Fruit fly (Drosophila melanogaster) whole organism, wandering third instar larva: ENCODE results near the gene Pif1A.

Experiments
- Abd-B ChIP-seq: fragments of >200 bp; optimal IDR thresholded peaks from 2 replicates; lab custom pipeline; 2017; ENCODE audit warnings: missing biosample characterization, missing genetic modification characterization
- CG32264 ChIP-seq: fragments of 200-800 bp; sonication (Bioruptor generic); optimal IDR thresholded peaks from 2 replicates; lab custom pipeline; 2016; ENCODE audit warnings: missing biosample characterization, missing genetic modification characterization
- CG9705 ChIP-seq: fragments of 200-800 bp; sonication (Bioruptor generic); optimal IDR thresholded peaks from 2 replicates; lab custom pipeline; 2018; ENCODE audit warnings: missing biosample characterization, mild to moderate bottlenecking, missing genetic modification characterization
- Dfd ChIP-seq: fragments of >200 bp; optimal IDR thresholded peaks from 2 replicates; lab custom pipeline; 2017; ENCODE audit warnings: missing biosample characterization, missing genetic modification characterization
- Dif ChIP-seq: fragments of 200-275, 200-300 bp; sonication (Bioruptor generic); optimal IDR thresholded peaks from 2 replicates; lab custom pipeline; 2018; ENCODE audit warnings: missing biosample characterization, missing genetic modification characterization; ENCODE audit not compliant: partially characterized antibody
- GATAd ChIP-seq: sonication (Bioruptor generic); optimal IDR thresholded peaks from 2 replicates; lab custom pipeline; 2016; ENCODE audit warnings: missing biosample characterization, missing genetic modification characterization
- HLH106 ChIP-seq: fragments of 200-800 bp; optimal IDR thresholded peaks from 3 replicates; lab custom pipeline; 2019; ENCODE audit warnings: missing biosample characterization, mild to moderate bottlenecking, missing genetic modification characterization, moderate library complexity
- Hnf4 ChIP-seq: fragments of 200-800 bp; sonication (Bioruptor generic); optimal IDR thresholded peaks from 2 replicates; lab custom pipeline; 2016; ENCODE audit warnings: missing biosample characterization, mild to moderate bottlenecking, missing genetic modification characterization
- Hr78 ChIP-seq: fragments of >200 bp; optimal IDR thresholded peaks from 2 replicates; lab custom pipeline; 2017; ENCODE audit warnings: missing biosample characterization, missing genetic modification characterization
- Hr83 ChIP-seq: fragments of 200-300 bp; sonication (Bioruptor generic); optimal IDR thresholded peaks from 2 replicates; lab custom pipeline; 2016; ENCODE audit warnings: missing biosample characterization, mild to moderate bottlenecking, missing genetic modification characterization, moderate library complexity; ENCODE audit not compliant: poor library complexity, severe bottlenecking
- Jra ChIP-seq: sonication (Bioruptor generic); optimal IDR thresholded peaks from 2 replicates; lab custom pipeline; 2016; ENCODE audit warnings: missing biosample characterization, missing genetic modification characterization
- Mio ChIP-seq: sonication (Bioruptor generic); optimal IDR thresholded peaks from 2 replicates; lab custom pipeline; 2016; ENCODE audit warnings: missing biosample characterization, missing genetic modification characterization
- Myc ChIP-seq: fragments of >200 bp; optimal IDR thresholded peaks from 2 replicates; lab custom pipeline; 2017
- N ChIP-seq: fragments of >200 bp; optimal IDR thresholded peaks from 2 replicates; lab custom pipeline; 2018; ENCODE audit warnings: missing biosample characterization, missing external identifiers, missing genetic modification characterization
- OdsH ChIP-seq: fragments of 200-800 bp; sonication (Bioruptor generic); optimal IDR thresholded peaks from 2 replicates; lab custom pipeline; 2016; ENCODE audit warnings: missing biosample characterization, mild to moderate bottlenecking, missing genetic modification characterization
- Rel ChIP-seq, 2 experiments: fragments of 200-800 bp; sonication (Bioruptor generic) in 1 of 2; optimal IDR thresholded peaks; 2 replicates in 1 of 2; 3 replicates in 1 of 2; lab custom pipeline; 2016 to 2019; ENCODE audit warnings: mild to moderate bottlenecking in 2 of 2, missing biosample characterization in 2 of 2, missing genetic modification characterization in 2 of 2, moderate library complexity in 1 of 2
- Vsx2 ChIP-seq: fragments of 200-300, 225-300 bp; sonication (Bioruptor generic); optimal IDR thresholded peaks from 2 replicates; lab custom pipeline; 2018; ENCODE audit warnings: missing biosample characterization, missing genetic modification characterization; ENCODE audit not compliant: partially characterized antibody
- br ChIP-seq: fragments of 200-800 bp; sonication (Bioruptor generic); optimal IDR thresholded peaks from 2 replicates; lab custom pipeline; 2016; ENCODE audit warnings: missing biosample characterization, missing genetic modification characterization
- brk ChIP-seq: fragments of 200-800 bp; sonication (Bioruptor generic); optimal IDR thresholded peaks from 2 replicates; lab custom pipeline; 2016; ENCODE audit warnings: missing biosample characterization, mild to moderate bottlenecking, missing genetic modification characterization
- dl ChIP-seq, 2 experiments: fragments of 175-275, 200-275 bp in 1 of 2; fragments of 200-275 bp in 1 of 2; sonication (Bioruptor generic); optimal IDR thresholded peaks; lab custom pipeline; 2018; ENCODE audit warnings: mild to moderate bottlenecking in 2 of 2, missing biosample characterization in 2 of 2, missing genetic modification characterization in 2 of 2, moderate library complexity in 2 of 2; ENCODE audit not compliant: partially characterized antibody in 2 of 2, insufficient read depth in 1 of 2
- dmrt93B ChIP-seq: fragments of 200-800 bp; sonication (Bioruptor generic); optimal IDR thresholded peaks from 2 replicates; lab custom pipeline; 2018; ENCODE audit warnings: missing biosample characterization, mild to moderate bottlenecking, missing genetic modification characterization
- dsf ChIP-seq: sonication (Bioruptor generic); optimal IDR thresholded peaks from 2 replicates; lab custom pipeline; 2016; ENCODE audit warnings: missing biosample characterization, missing genetic modification characterization, borderline replicate concordance
- foxo ChIP-seq, 2 experiments: fragments of 200-800 bp; sonication (Bioruptor generic); optimal IDR thresholded peaks; 2 replicates in 1 of 2; 3 replicates in 1 of 2; lab custom pipeline; 2016 to 2017; ENCODE audit warnings: missing biosample characterization in 2 of 2, missing genetic modification characterization in 2 of 2
- fru ChIP-seq: fragments of 200-800 bp; sonication (Bioruptor generic); optimal IDR thresholded peaks from 3 replicates; lab custom pipeline; 2016; ENCODE audit warnings: missing biosample characterization, mild to moderate bottlenecking, missing genetic modification characterization
- jim ChIP-seq: fragments of 175-275, 200-325 bp; sonication (Bioruptor generic); optimal IDR thresholded peaks from 2 replicates; lab custom pipeline; 2016; ENCODE audit warnings: missing biosample characterization, mild to moderate bottlenecking, missing genetic modification characterization
- pan ChIP-seq: fragments of >200 bp; optimal IDR thresholded peaks from 2 replicates; lab custom pipeline; 2017
- psq ChIP-seq: fragments of 200-800 bp; sonication (Bioruptor generic); optimal IDR thresholded peaks from 3 replicates; lab custom pipeline; 2017; ENCODE audit warnings: missing biosample characterization, mild to moderate bottlenecking, missing genetic modification characterization, moderate library complexity
- rgr ChIP-seq: fragments of 200-800 bp; sonication (Bioruptor generic); optimal IDR thresholded peaks from 3 replicates; lab custom pipeline; 2016; ENCODE audit warnings: missing biosample characterization, mild to moderate bottlenecking, missing genetic modification characterization
- sage ChIP-seq: fragments of 200-800 bp; sonication (Bioruptor generic); optimal IDR thresholded peaks from 2 replicates; lab custom pipeline; 2016; ENCODE audit warnings: missing biosample characterization, mild to moderate bottlenecking, missing genetic modification characterization
- tai ChIP-seq: sonication (Bioruptor generic); optimal IDR thresholded peaks from 2 replicates; lab custom pipeline; 2016; ENCODE audit warnings: missing biosample characterization, missing genetic modification characterization
- usp ChIP-seq: fragments of >200 bp; optimal IDR thresholded peaks from 2 replicates; lab custom pipeline; 2017; ENCODE audit warnings: missing biosample characterization, missing genetic modification characterization
- woc ChIP-seq: sonication (Bioruptor generic); optimal IDR thresholded peaks from 2 replicates; lab custom pipeline; 2016; ENCODE audit warnings: missing biosample characterization, mild to moderate bottlenecking, missing genetic modification characterization

The Pif1A gene

dm6 chr3R:8844955-8845354 is 44.0 kb upstream of the Pif1A start:
- TF ChIP-seq dl (GFP tag; optimal IDR thresholded peaks at IDR 0.05; lab: Kevin White, UChicago; ENCODE audit: insufficient read depth in 1 of 2, partially characterized antibody in 2 of 2), result no peak
- no peak for TF ChIP-seq dsf (GFP tag; lab: Kevin White, UChicago)
- no peak for TF ChIP-seq Hr78 (GFP tag; lab: Kevin White, UChicago)
- TF ChIP-seq fru (GFP tag; lab: Kevin White, UChicago), result no peak
- no peak for TF ChIP-seq Myc (lab: Kevin White, UChicago)
- no peak for TF ChIP-seq HLH106 (tag; lab: Kevin White, UChicago)
- TF ChIP-seq dmrt93B, result no peak
- TF ChIP-seq brk (GFP tag; lab: Kevin White, UChicago), result no peak
- TF ChIP-seq GATAd, result no peak
- no peak for TF ChIP-seq Rel (GFP tag; optimal IDR thresholded peaks at IDR 0.05; lab: Kevin White, UChicago)
- no peak for TF ChIP-seq Rel (tag; optimal IDR thresholded peaks at IDR 0.05; lab: Kevin White, UChicago)
- no peak for TF ChIP-seq woc (GFP tag; lab: Kevin White, UChicago)
- TF ChIP-seq Hr83 (GFP tag; lab: Kevin White, UChicago), result no peak
- peak; percentile 13 for TF ChIP-seq Hnf4 (GFP tag; lab: Kevin White, UChicago)
- peak; percentile 8 for TF ChIP-seq CG32264 (GFP tag; lab: Kevin White, UChicago)
- TF ChIP-seq Jra (GFP tag; lab: Kevin White, UChicago), result no peak
- no peak for TF ChIP-seq jim (GFP tag; lab: Kevin White, UChicago)
- no peak for TF ChIP-seq OdsH (GFP tag; lab: Kevin White, UChicago)
- no peak for TF ChIP-seq N (GFP tag; lab: Kevin White, UChicago)
- TF ChIP-seq Mio (GFP tag; lab: Kevin White, UChicago), result no peak
- TF ChIP-seq tai (GFP tag; lab: Kevin White, UChicago), result peak; percentile 27
- TF ChIP-seq CG9705 (GFP tag; lab: Kevin White, UChicago), result no peak
- no peak for TF ChIP-seq foxo (GFP tag; optimal IDR thresholded peaks at IDR 0.05; lab: Kevin White, UChicago)
- TF ChIP-seq usp (GFP tag; lab: Kevin White, UChicago), result no peak
- TF ChIP-seq sage (GFP tag; lab: Kevin White, UChicago), result peak; percentile 40

dm6 chr3R:8843942-8844637 is 43.1 kb upstream of the Pif1A start:
- no peak for TF ChIP-seq Dif (GFP tag; lab: Kevin White, UChicago)
- no peak for TF ChIP-seq Dfd (GFP tag; lab: Kevin White, UChicago)
- TF ChIP-seq Abd-B (GFP tag; lab: Kevin White, UChicago), result no peak
- TF ChIP-seq Vsx2, result no peak
- no peak for TF ChIP-seq GATAd
- TF ChIP-seq jim (GFP tag; lab: Kevin White, UChicago), result no peak
- no peak for TF ChIP-seq psq (GFP tag; lab: Kevin White, UChicago)
- no peak for TF ChIP-seq rgr
- TF ChIP-seq fru (GFP tag; lab: Kevin White, UChicago), result no peak
- no peak for TF ChIP-seq Hr83 (GFP tag; lab: Kevin White, UChicago)
- no peak for TF ChIP-seq Rel (GFP tag; optimal IDR thresholded peaks at IDR 0.05; lab: Kevin White, UChicago)
- TF ChIP-seq Rel (tag; optimal IDR thresholded peaks at IDR 0.05; lab: Kevin White, UChicago), result no peak
- TF ChIP-seq dmrt93B, result no peak
- TF ChIP-seq N (GFP tag; lab: Kevin White, UChicago), result no peak

- TF ChIP-seq pan (lab: Kevin White, UChicago) (no peak), Hr83 (GFP tag; lab: Kevin White, UChicago) (no peak), woc (GFP tag; lab: Kevin White, UChicago) (no peak), Dif (GFP tag; lab: Kevin White, UChicago) (no peak), usp (GFP tag; lab: Kevin White, UChicago) (no peak), dsf (GFP tag; lab: Kevin White, UChicago) (no peak), Myc (lab: Kevin White, UChicago) (no peak), br (no peak)
Observed at dm6 chr3R:8841533-8841932, 40.6 kb upstream of the Pif1A start.

- no peak for TF ChIP-seq CG32264 (GFP tag; lab: Kevin White, UChicago)
- TF ChIP-seq dl (GFP tag; optimal IDR thresholded peaks at IDR 0.05; lab: Kevin White, UChicago; ENCODE audit: insufficient read depth in 1 of 2, partially characterized antibody in 2 of 2), result no peak
- no peak for TF ChIP-seq N (GFP tag; lab: Kevin White, UChicago)
- TF ChIP-seq tai (GFP tag; lab: Kevin White, UChicago), result no peak
- TF ChIP-seq OdsH (GFP tag; lab: Kevin White, UChicago), result no peak
- no peak for TF ChIP-seq Vsx2
- no peak for TF ChIP-seq GATAd
Observed at dm6 chr3R:8841038-8841437, 40.1 kb upstream of the Pif1A start.
